Fruit fly (Drosophila melanogaster): ENCODE results near the gene CG14877.
A peak's percentile ranks its signal among the peaks of the same experiment; 100 is the strongest.

CG14877 gene

dm6 chr3R:15898302-15898701 lies 2.4 kb upstream of the CG14877 start (continued):
- TF ChIP-seq CG10366 (GFP tag; IDR thresholded peaks at IDR 0.05) (no peak), CG18599 (GFP tag; optimal IDR thresholded peaks at IDR 0.05) (peak; percentile 74), BEAF-32 (GFP tag; optimal IDR thresholded peaks at IDR 0.05) (peak; percentile 13), NK7.1 (GFP tag; optimal IDR thresholded peaks at IDR 0.05) (no peak), da (GFP tag; optimal IDR thresholded peaks at IDR 0.05) (no peak), CG11504 (tag; optimal IDR thresholded peaks at IDR 0.05) (peak; percentile 32)

dm6 chr3R:15891188-15891820 lies 4.6 kb downstream of the CG14877 start:
- TF ChIP-seq cwo (GFP tag; optimal IDR thresholded peaks at IDR 0.05) (peak; percentile 38), exex (tag; optimal IDR thresholded peaks at IDR 0.05) (peak; percentile 71), corto (GFP tag; optimal IDR thresholded peaks at IDR 0.05) (no peak), mirr (GFP tag; optimal IDR thresholded peaks at IDR 0.05) (peak; percentile 52), Atf-2 (GFP tag; optimal IDR thresholded peaks at IDR 0.05) (no peak), sug (tag; optimal IDR thresholded peaks at IDR 0.05) (peak; percentile 54)

- TF ChIP-seq CG14014 (GFP tag; IDR thresholded peaks at IDR 0.05) (no peak), CG4424 (GFP tag; optimal IDR thresholded peaks at IDR 0.05) (no peak), Deaf1 (tag; optimal IDR thresholded peaks at IDR 0.05) (peak; percentile 90), twi (tag; optimal IDR thresholded peaks at IDR 0.05) (no peak), Adf1 (GFP tag; IDR thresholded peaks at IDR 0.05) (peak; percentile 97), Atf3 (GFP tag; optimal IDR thresholded peaks at IDR 0.05) (no peak), D (optimal IDR thresholded peaks at IDR 0.05) (no peak), D (GFP tag; optimal IDR thresholded peaks at IDR 0.05) (no peak), CG5245 (GFP tag; optimal IDR thresholded peaks at IDR 0.05) (no peak), CG5180 (GFP tag; optimal IDR thresholded peaks at IDR 0.05) (peak; percentile 22), CG11247 (GFP tag; IDR thresholded peaks at IDR 0.05) (0 out of 2 replicates have a peak, but pooled peaks have one; percentile 12), lmd (GFP tag; IDR thresholded peaks at IDR 0.05) (no peak), sqz (GFP tag; optimal IDR thresholded peaks at IDR 0.05) (no peak), pnt (GFP tag; optimal IDR thresholded peaks at IDR 0.05) (no peak), Rx (GFP tag; IDR thresholded peaks at IDR 0.05) (no peak), gce (GFP tag; IDR thresholded peaks at IDR 0.05) (0 out of 3 replicates have a peak, but pooled peaks have one; percentile 13), sob (GFP tag; IDR thresholded peaks at IDR 0.05) (0 out of 2 replicates have a peak, but pooled peaks have one; percentile 30), CG6175 (GFP tag; IDR thresholded peaks at IDR 0.05) (0 out of 3 replicates have a peak, but pooled peaks have one; percentile 43), nau (GFP tag; optimal IDR thresholded peaks at IDR 0.05) (no peak), chinmo (GFP tag; IDR thresholded peaks at IDR 0.05; ENCODE audit: partially characterized antibody) (0 out of 4 replicates have a peak, but pooled peaks have one; percentile 60), prd (optimal IDR thresholded peaks at IDR 0.05) (no peak), prd (GFP tag; IDR thresholded peaks at IDR 0.05) (no peak), Poxn (GFP tag; IDR thresholded peaks at IDR 0.05) (no peak), p53 (GFP tag; optimal IDR thresholded peaks at IDR 0.05) (no peak), Usf (GFP tag; optimal IDR thresholded peaks at IDR 0.05) (no peak), so (GFP tag; IDR thresholded peaks at IDR 0.05) (no peak)
Measured at dm6 chr3R:15875611-15876010, 20.3 kb downstream of the CG14877 start, which contains the start of gene CG31183. Gene CG31183 (minus strand): TSS chr3R:15875939.
